Worm (Caenorhabditis elegans): ENCODE measurements around the gene K02F6.5.
"Not testable (repeated sequence)": the region's sequence is repeated elsewhere in the genome, so short reads cannot be mapped to it uniquely, and the experiment has no call there.

K02F6.5 gene

ce11 chrII:2534459-2534858 lies at the start of gene K02F6.5:
K02F6.5 (plus strand) TSS chrII:2534759.
- TF ChIP-seq sea-1 (GFP tag; conservative IDR thresholded peaks at IDR 0.05); ets-7 (tag; optimal IDR thresholded peaks at IDR 0.05); hnd-1 (tag; optimal IDR thresholded peaks at IDR 0.05): not testable (repeated sequence)

ce11 chrII:2488386-2488785 lies 46.2 kb upstream of the K02F6.5 start, which contains the start of gene F53G2.1:
F53G2.1 (plus strand) TSS chrII:2488686.
- TF ChIP-seq scrt-1 (GFP tag; IDR thresholded peaks at IDR 0.05) (no peak), hnd-1 (tag; optimal IDR thresholded peaks at IDR 0.05) (no peak), ets-7 (tag; optimal IDR thresholded peaks at IDR 0.05) (no peak), tra-4 (tag; optimal IDR thresholded peaks at IDR 0.05) (no peak), ama-1 (optimal IDR thresholded peaks at IDR 0.05) (no peak), tbx-11 (GFP tag; IDR thresholded peaks at IDR 0.05) (no peak), ceh-13 (GFP tag; optimal IDR thresholded peaks at IDR 0.05) (no peak), aly-1 (tag; optimal IDR thresholded peaks at IDR 0.05) (no peak), pes-1 (GFP tag; IDR thresholded peaks at IDR 0.05) (no peak), F13C5.2 (tag; optimal IDR thresholded peaks at IDR 0.05) (no peak), tbx-37 (GFP tag; conservative IDR thresholded peaks at IDR 0.05) (no peak), sea-1 (GFP tag; conservative IDR thresholded peaks at IDR 0.05) (no peak), hmg-4 (GFP tag; optimal IDR thresholded peaks at IDR 0.05) (no peak), ceh-36 (tag; optimal IDR thresholded peaks at IDR 0.05) (no peak)

DNA sequence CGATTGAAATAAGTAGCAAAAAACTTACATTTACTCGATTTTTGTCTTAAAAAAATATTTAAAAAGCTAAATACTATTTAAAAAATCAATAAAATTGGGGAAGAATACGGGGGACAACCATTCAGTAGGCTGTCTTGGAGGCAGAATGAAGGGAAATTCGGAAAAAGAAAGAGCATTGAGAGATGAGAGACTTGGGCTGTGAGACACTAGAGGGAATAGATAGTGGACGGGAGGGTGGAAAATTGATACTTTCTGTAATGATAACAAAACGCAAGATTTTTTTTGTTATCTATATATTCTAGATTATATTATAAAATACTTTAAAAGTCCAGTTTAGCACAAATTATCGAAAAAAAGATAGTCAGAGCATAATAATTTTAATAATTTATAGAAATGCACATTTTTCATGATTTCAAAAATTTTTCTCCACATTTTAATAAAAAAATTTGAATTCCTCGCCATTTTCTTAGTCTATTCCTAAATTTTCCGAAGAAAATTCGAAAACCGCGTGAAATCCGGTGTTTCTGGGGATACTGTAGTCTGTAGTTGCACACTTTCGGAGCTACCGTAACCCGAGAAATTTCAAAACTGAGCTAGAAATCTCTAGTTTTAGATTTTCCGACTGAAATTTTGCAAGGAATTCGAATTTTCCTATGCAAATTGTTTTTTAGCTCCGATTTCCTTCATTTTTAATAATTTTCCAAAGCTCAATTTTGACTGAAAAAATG lies 30.7 kb upstream of the K02F6.5 start:
- TF ChIP-seq tbx-37 (GFP tag; conservative IDR thresholded peaks at IDR 0.05) (no peak), F13C5.2 (tag; optimal IDR thresholded peaks at IDR 0.05) (no peak), aly-1 (tag; optimal IDR thresholded peaks at IDR 0.05) (no peak), ama-1 (optimal IDR thresholded peaks at IDR 0.05) (no peak), hmbx-1 (tag; optimal IDR thresholded peaks at IDR 0.05) (no peak), pes-1 (GFP tag; IDR thresholded peaks at IDR 0.05) (no peak), scrt-1 (GFP tag; IDR thresholded peaks at IDR 0.05) (no peak), sea-1 (GFP tag; conservative IDR thresholded peaks at IDR 0.05) (no peak), ceh-36 (tag; optimal IDR thresholded peaks at IDR 0.05) (no peak), tra-4 (tag; optimal IDR thresholded peaks at IDR 0.05) (no peak), hmg-4 (GFP tag; optimal IDR thresholded peaks at IDR 0.05) (no peak), ceh-13 (GFP tag; optimal IDR thresholded peaks at IDR 0.05) (no peak), B0310.2 (tag; optimal IDR thresholded peaks at IDR 0.05) (no peak), tbx-11 (GFP tag; IDR thresholded peaks at IDR 0.05) (no peak), flt-1 (GFP tag; IDR thresholded peaks at IDR 0.05) (no peak), hnd-1 (tag; optimal IDR thresholded peaks at IDR 0.05) (no peak), ets-7 (tag; optimal IDR thresholded peaks at IDR 0.05) (no peak)

- TF ChIP-seq tra-4 (tag; optimal IDR thresholded peaks at IDR 0.05) = no peak
- no peak for TF ChIP-seq tbx-11 (GFP tag; IDR thresholded peaks at IDR 0.05)
- TF ChIP-seq sea-1 (GFP tag; conservative IDR thresholded peaks at IDR 0.05) = no peak
- no peak for TF ChIP-seq ama-1 (optimal IDR thresholded peaks at IDR 0.05)
Observed at ce11 chrII:2504431-2504928, 30.1 kb upstream of the K02F6.5 start, which contains the start of gene gbas-1. gbas-1 (plus strand) TSS chrII:2504878.

ce11 chrII:2518487-2518886 lies 16.1 kb upstream of the K02F6.5 start:
- TF ChIP-seq tbx-11 (GFP tag; IDR thresholded peaks at IDR 0.05) (no peak), sea-1 (GFP tag; conservative IDR thresholded peaks at IDR 0.05) (no peak), B0310.2 (tag; optimal IDR thresholded peaks at IDR 0.05) (no peak), ama-1 (optimal IDR thresholded peaks at IDR 0.05) (no peak), pes-1 (GFP tag; IDR thresholded peaks at IDR 0.05) (no peak), hmg-4 (GFP tag; optimal IDR thresholded peaks at IDR 0.05) (no peak), tbx-37 (GFP tag; conservative IDR thresholded peaks at IDR 0.05) (no peak), ceh-13 (GFP tag; optimal IDR thresholded peaks at IDR 0.05) (no peak), ets-7 (tag; optimal IDR thresholded peaks at IDR 0.05) (no peak), aly-1 (tag; optimal IDR thresholded peaks at IDR 0.05) (no peak), hnd-1 (tag; optimal IDR thresholded peaks at IDR 0.05) (no peak), scrt-1 (GFP tag; IDR thresholded peaks at IDR 0.05) (no peak), F13C5.2 (tag; optimal IDR thresholded peaks at IDR 0.05) (no peak), tra-4 (tag; optimal IDR thresholded peaks at IDR 0.05) (no peak), flt-1 (GFP tag; IDR thresholded peaks at IDR 0.05) (no peak), hmbx-1 (tag; optimal IDR thresholded peaks at IDR 0.05) (no peak), ceh-36 (tag; optimal IDR thresholded peaks at IDR 0.05) (no peak)

ce11 chrII:2521960-2522359 lies 12.6 kb upstream of the K02F6.5 start, which contains the start of gene bath-13:
bath-13 (minus strand) TSS chrII:2522060.
- TF ChIP-seq pes-1 (GFP tag; IDR thresholded peaks at IDR 0.05) (no peak), ceh-36 (tag; optimal IDR thresholded peaks at IDR 0.05) (no peak), flt-1 (GFP tag; IDR thresholded peaks at IDR 0.05) (no peak), sea-1 (GFP tag; conservative IDR thresholded peaks at IDR 0.05) (no peak), hmbx-1 (tag; optimal IDR thresholded peaks at IDR 0.05) (no peak), tra-4 (tag; optimal IDR thresholded peaks at IDR 0.05) (no peak), tbx-37 (GFP tag; conservative IDR thresholded peaks at IDR 0.05) (no peak), aly-1 (tag; optimal IDR thresholded peaks at IDR 0.05) (no peak), scrt-1 (GFP tag; IDR thresholded peaks at IDR 0.05) (no peak), tbx-11 (GFP tag; IDR thresholded peaks at IDR 0.05) (no peak), ama-1 (optimal IDR thresholded peaks at IDR 0.05) (no peak), ets-7 (tag; optimal IDR thresholded peaks at IDR 0.05) (no peak), ceh-13 (GFP tag; optimal IDR thresholded peaks at IDR 0.05) (no peak), B0310.2 (tag; optimal IDR thresholded peaks at IDR 0.05) (no peak), F13C5.2 (tag; optimal IDR thresholded peaks at IDR 0.05) (no peak)

DNA sequence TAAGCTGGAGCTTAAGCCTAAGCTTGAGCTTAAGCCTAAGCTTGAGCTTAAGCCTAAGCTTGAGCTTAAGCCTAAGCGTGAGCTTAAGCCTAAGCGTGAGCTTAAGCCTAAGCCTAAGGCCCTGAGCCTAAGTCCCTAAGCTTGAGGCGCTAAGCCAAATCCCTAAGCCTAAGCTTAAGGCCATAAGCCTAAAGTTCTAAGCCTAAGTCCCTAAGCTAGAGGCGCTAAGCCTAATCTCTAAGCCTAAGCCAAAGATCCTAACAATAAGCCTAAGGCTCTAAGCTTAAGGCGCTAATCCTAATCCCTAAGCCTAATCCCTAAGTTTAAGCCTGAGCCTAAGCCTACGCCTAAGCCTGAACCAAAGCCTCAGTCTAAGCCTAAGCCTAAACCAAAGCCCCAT lies 8.9 kb upstream of the K02F6.5 start:
- TF ChIP-seq hmbx-1 (tag; optimal IDR thresholded peaks at IDR 0.05) = no peak
- TF ChIP-seq ceh-36 (tag; optimal IDR thresholded peaks at IDR 0.05) = peak; percentile 97
- TF ChIP-seq tbx-37 (GFP tag; conservative IDR thresholded peaks at IDR 0.05) = no peak
- no peak for TF ChIP-seq ama-1 (optimal IDR thresholded peaks at IDR 0.05)
- TF ChIP-seq pes-1 (GFP tag; IDR thresholded peaks at IDR 0.05) = 0 out of 2 replicates have a peak, but pooled peaks have one; percentile 40

Data from whole organism, early embryonic.